Fruit fly (Drosophila melanogaster) whole organism, prepupa: ENCODE results near the gene CG7840.

Source experiments
- Blimp-1 ChIP-seq: fragments of 200-800 bp; sonication (Bioruptor generic); optimal IDR thresholded peaks from 3 replicates; lab custom pipeline; 2017; ENCODE audit warnings: missing biosample characterization, missing genetic modification characterization, mild to moderate bottlenecking, moderate library complexity, missing genetic modification reagents
- Sox102F ChIP-seq: fragments of 200-800 bp; sonication (Bioruptor generic); optimal IDR thresholded peaks from 2 replicates; lab custom pipeline; 2016; ENCODE audit warnings: missing biosample characterization, mild to moderate bottlenecking, missing genetic modification characterization
- Sox14 ChIP-seq: fragments of 200-800 bp; sonication (Bioruptor generic); optimal IDR thresholded peaks from 3 replicates; lab custom pipeline; 2016; ENCODE audit warnings: missing biosample characterization, missing genetic modification characterization
- pdm3 ChIP-seq: fragments of 200-800 bp; sonication (Bioruptor generic); optimal IDR thresholded peaks from 3 replicates; lab custom pipeline; 2016; ENCODE audit warnings: missing biosample characterization, missing genetic modification characterization
- salr ChIP-seq, 2 experiments: fragments of 200-800 bp; sonication (Bioruptor generic); optimal IDR thresholded peaks; 3 replicates each; lab custom pipeline; 2016 to 2018; ENCODE audit warnings: missing biosample characterization in 2 of 2, missing genetic modification characterization in 2 of 2, mild to moderate bottlenecking in 1 of 2
- ss ChIP-seq, 2 experiments: fragments of 200-800 bp; sonication (Bioruptor generic); optimal IDR thresholded peaks; 2 replicates in 1 of 2; 3 replicates in 1 of 2; lab custom pipeline; 2017 to 2018; ENCODE audit warnings: mild to moderate bottlenecking in 2 of 2, missing biosample characterization in 2 of 2, missing genetic modification characterization in 2 of 2, moderate library complexity in 1 of 2

DNA sequence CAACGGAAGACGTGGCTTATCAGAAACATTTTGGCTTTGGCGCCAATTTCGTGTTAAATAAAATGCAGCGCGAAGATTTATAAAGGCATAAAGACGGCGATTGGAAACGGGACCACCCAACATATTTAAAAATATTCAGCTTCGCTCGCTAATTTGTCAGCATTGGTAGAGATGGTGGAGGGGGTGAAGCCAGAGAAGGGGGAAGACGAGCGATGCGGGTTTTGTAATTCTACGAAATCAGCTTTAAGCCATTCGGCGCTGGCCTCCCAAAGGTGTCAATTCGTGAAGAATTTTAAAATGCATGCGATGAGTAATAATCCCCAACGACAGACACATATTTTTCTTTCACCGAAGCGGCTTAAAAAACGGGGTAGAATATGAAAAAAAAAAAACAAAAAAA is 11.3 kb upstream of the CG7840 start:
- no peak for TF ChIP-seq pdm3 (GFP tag; lab: Kevin White, UChicago)
- TF ChIP-seq Sox14 (GFP tag; lab: Kevin White, UChicago): no peak
- TF ChIP-seq Sox102F (GFP tag; lab: Kevin White, UChicago): no peak
- no peak for TF ChIP-seq Blimp-1 (GFP tag; lab: Kevin White, UChicago)
- TF ChIP-seq salr (GFP tag; optimal IDR thresholded peaks at IDR 0.05; lab: Kevin White, UChicago): no peak
- TF ChIP-seq ss (GFP tag; optimal IDR thresholded peaks at IDR 0.05; lab: Kevin White, UChicago): no peak
